Fruit fly (Drosophila melanogaster) S2 (cell line): ENCODE data around the gene CG13108.

Experiments used
- CG8478 ChIP-seq: fragments of >200 bp; optimal IDR thresholded peaks from 2 replicates; lab custom pipeline; 2018
- CTCF ChIP-seq, 2 experiments: fragments of >200 bp; optimal IDR thresholded peaks; 2 replicates each; lab custom pipeline; 2018

Gene CG13108

dm6 chr2L:9176114-9176553 is 12.1 kb downstream of the CG13108 start:
- TF ChIP-seq CTCF (optimal IDR thresholded peaks at IDR 0.05; lab: Kevin White, UChicago): peak in 1 of 2 experiments; percentile 15
- TF ChIP-seq CG8478 (lab: Kevin White, UChicago): no peak

- TF ChIP-seq CTCF (optimal IDR thresholded peaks at IDR 0.05; lab: Kevin White, UChicago) (no peak), CG8478 (lab: Kevin White, UChicago) (no peak)
These were observed 12.8 kb downstream of the CG13108 start for dm6 chr2L:9176791-9177190.

DNA sequence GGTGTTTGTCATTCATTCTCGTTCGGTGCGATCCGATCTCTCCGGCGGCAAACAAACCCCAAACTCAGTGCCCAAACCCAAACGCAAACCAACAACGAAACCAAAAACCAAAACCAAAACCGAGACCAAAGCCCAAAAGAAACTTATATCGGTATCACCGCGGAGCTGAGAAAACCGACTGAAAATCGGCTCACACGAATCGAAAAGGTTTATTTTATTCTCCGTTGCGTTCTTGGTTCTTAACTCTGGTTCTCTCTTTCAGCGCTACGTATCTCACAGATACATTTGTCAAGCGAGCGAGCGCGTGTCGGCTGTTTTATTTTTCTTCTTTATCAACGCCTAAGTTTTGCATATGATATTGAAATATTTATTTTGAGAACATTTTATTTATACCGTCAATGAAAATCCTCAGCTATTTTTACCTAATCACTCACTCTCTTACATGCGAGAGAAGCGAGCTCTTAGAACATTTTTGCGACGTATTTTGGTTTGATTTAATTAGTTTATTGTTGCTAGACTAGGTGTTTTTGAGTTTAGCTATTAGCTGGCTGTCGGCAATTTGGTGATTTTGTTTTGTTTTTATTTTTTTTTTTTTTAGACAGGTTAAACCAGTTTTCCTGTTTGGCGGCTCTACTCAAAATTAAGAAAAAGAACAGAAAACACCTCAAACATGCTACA is 14.5 kb downstream of the CG13108 start:
- TF ChIP-seq CG8478 (lab: Kevin White, UChicago): no peak
- no peak for TF ChIP-seq CTCF (optimal IDR thresholded peaks at IDR 0.05; lab: Kevin White, UChicago)

dm6 chr2L:9179285-9179684 is 15.2 kb downstream of the CG13108 start:
- TF ChIP-seq CG8478 (lab: Kevin White, UChicago) (no peak), CTCF (optimal IDR thresholded peaks at IDR 0.05; lab: Kevin White, UChicago) (no peak)

- TF ChIP-seq CG8478 (lab: Kevin White, UChicago) (no peak), CTCF (optimal IDR thresholded peaks at IDR 0.05; lab: Kevin White, UChicago) (no peak)
These were observed 17.6 kb downstream of the CG13108 start for dm6 chr2L:9181674-9182073.

- TF ChIP-seq CTCF (optimal IDR thresholded peaks at IDR 0.05; lab: Kevin White, UChicago): no peak
- no peak for TF ChIP-seq CG8478 (lab: Kevin White, UChicago)
These were observed 18.5 kb downstream of the CG13108 start for dm6 chr2L:9182504-9182928.

dm6 chr2L:9187524-9187923 is 23.5 kb downstream of the CG13108 start:
- TF ChIP-seq CTCF (optimal IDR thresholded peaks at IDR 0.05; lab: Kevin White, UChicago) (no peak), CG8478 (lab: Kevin White, UChicago) (no peak)

dm6 chr2L:9188855-9189254 is 24.8 kb downstream of the CG13108 start:
- TF ChIP-seq CG8478 (lab: Kevin White, UChicago) (no peak), CTCF (optimal IDR thresholded peaks at IDR 0.05; lab: Kevin White, UChicago) (no peak)

dm6 chr2L:9189272-9189671 is 25.2 kb downstream of the CG13108 start:
- no peak for TF ChIP-seq CTCF (optimal IDR thresholded peaks at IDR 0.05; lab: Kevin White, UChicago)
- TF ChIP-seq CG8478 (lab: Kevin White, UChicago): no peak

DNA sequence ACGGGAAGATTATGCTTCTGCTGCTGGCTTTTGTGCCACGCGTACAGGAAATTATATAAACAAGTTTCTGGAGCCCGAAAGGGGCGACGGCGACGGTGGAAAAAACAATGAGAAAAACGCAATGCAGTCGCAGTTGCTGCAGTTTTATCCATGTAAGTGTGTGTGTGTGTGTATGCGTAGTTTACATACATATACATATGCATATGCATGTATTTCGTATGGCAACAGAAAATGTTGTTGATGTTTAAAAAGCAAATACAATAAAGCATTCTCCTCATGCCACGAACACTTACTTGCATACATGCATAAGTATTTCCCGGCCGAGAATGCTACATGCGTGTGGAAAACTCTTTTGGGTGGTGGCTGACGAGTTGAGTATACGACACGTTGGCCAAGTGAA is 26.2 kb downstream of the CG13108 start:
- TF ChIP-seq CTCF (optimal IDR thresholded peaks at IDR 0.05; lab: Kevin White, UChicago): no peak
- no peak for TF ChIP-seq CG8478 (lab: Kevin White, UChicago)

- TF ChIP-seq CG8478 (lab: Kevin White, UChicago): no peak
- no peak for TF ChIP-seq CTCF (optimal IDR thresholded peaks at IDR 0.05; lab: Kevin White, UChicago)
These were observed 28.3 kb downstream of the CG13108 start for dm6 chr2L:9192313-9192712.

- TF ChIP-seq CG8478 (lab: Kevin White, UChicago): no peak
- TF ChIP-seq CTCF (optimal IDR thresholded peaks at IDR 0.05; lab: Kevin White, UChicago): no peak
These were observed 29.6 kb downstream of the CG13108 start for dm6 chr2L:9193672-9194071.

DNA sequence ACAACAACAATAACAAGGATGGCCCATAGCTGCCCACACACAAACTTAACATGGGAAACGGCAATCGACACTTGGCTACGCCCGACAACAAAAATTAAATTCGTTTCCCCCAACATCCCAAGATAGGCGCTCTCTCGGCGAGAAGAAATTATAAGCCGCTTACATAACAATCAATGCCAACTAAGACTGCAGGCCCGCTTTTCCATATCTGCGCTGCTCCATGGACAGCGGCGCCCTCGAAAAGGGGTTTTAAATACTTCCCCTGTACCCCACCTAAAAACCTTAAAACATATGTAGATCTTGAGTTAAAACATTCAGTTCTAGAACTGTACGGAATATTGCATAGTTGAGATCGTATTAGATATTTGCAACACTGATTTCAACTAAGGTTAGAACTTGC is 30.6 kb downstream of the CG13108 start:
- no peak for TF ChIP-seq CTCF (optimal IDR thresholded peaks at IDR 0.05; lab: Kevin White, UChicago)
- TF ChIP-seq CG8478 (lab: Kevin White, UChicago): no peak

DNA sequence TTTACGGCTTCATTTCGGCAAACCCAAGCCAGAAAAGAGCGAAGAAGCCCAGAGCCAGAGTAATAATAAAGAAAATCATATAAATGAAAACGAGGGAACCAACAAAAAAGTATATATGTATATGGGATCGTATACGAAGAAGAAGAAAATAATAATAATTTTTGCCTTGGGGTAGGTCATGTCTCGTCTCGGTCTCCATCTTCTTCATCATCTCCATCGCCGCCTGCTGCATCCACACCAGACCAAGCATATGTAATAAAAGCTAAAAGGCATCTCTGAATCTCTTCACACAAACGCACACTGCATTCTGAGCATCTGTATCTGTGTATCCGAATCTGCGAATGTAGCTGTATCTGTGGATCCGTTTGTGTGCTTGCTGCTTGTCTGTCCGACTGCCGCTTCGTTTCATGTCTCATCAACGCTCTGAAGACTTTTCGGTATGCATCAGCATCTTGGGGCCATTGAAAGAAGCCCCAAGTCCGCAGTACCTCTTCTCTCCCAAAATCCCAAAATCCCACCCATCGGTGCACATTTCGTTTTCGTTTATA is 34.4 kb downstream of the CG13108 start:
- TF ChIP-seq CTCF (optimal IDR thresholded peaks at IDR 0.05; lab: Kevin White, UChicago) (no peak), CG8478 (lab: Kevin White, UChicago) (no peak)

dm6 chr2L:9203401-9203800 is 39.4 kb downstream of the CG13108 start:
- TF ChIP-seq CTCF (optimal IDR thresholded peaks at IDR 0.05; lab: Kevin White, UChicago) (peak in 1 of 2 experiments; percentile 39), CG8478 (lab: Kevin White, UChicago) (no peak)

DNA sequence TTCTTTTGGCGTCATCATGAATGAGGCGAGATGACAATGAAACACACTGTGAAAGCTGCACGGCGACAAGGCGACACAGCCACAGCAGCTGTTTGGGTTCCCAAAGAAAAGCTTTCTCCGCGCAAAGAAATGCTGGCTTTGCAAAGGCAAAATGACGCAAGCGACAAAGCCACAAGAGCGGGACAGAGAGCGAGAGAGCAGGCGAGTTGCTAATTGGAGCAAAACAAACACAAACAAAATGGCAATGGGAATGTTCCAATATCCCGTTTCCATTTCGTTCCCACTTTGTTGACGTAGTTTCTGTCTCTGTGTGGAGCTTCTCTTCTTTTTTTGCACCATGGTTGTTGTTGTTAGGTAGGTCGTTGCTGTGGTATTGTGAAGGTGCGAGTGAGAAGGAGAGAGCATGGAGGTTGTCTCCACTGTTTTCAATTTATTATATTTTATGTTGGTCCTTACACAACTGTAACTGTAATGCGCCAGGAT is 41.1 kb downstream of the CG13108 start:
- TF ChIP-seq CTCF (optimal IDR thresholded peaks at IDR 0.05; lab: Kevin White, UChicago): no peak
- TF ChIP-seq CG8478 (lab: Kevin White, UChicago): no peak
